Fruit fly (Drosophila melanogaster) whole organism, pupa: ENCODE data around the gene CG3081.

Source experiments
- CG12605 ChIP-seq: fragments of 200-800 bp; sonication (Bioruptor generic); IDR thresholded peaks from 2 replicates; pipeline ENCODE4 v1.3.6; 2022; ENCODE audit warnings: missing biosample characterization, missing genetic modification characterization
- CG13204 ChIP-seq: fragments of 200-800 bp; sonication (Bioruptor generic); optimal IDR thresholded peaks from 2 replicates; lab custom pipeline; 2018; ENCODE audit warnings: missing biosample characterization, mild to moderate bottlenecking, missing genetic modification characterization, moderate library complexity
- CG15710 ChIP-seq: fragments of 200-800 bp; sonication (Bioruptor generic); optimal IDR thresholded peaks from 2 replicates; lab custom pipeline; 2018; ENCODE audit warnings: missing biosample characterization, mild to moderate bottlenecking, missing genetic modification characterization, moderate library complexity
- CG34367 ChIP-seq: fragments of 200-800 bp; sonication (Bioruptor generic); optimal IDR thresholded peaks from 2 replicates; lab custom pipeline; 2018; ENCODE audit warnings: missing biosample characterization, mild to moderate bottlenecking, missing genetic modification characterization
- EcR ChIP-seq: fragments of 200-800 bp; sonication (Bioruptor generic); optimal IDR thresholded peaks from 3 replicates; lab custom pipeline; 2019; ENCODE audit warnings: missing biosample characterization, missing genetic modification characterization, mild to moderate bottlenecking, moderate library complexity, missing genetic modification reagents
- Snoo ChIP-seq: fragments of 200-800 bp; sonication (Bioruptor generic); optimal IDR thresholded peaks from 3 replicates; lab custom pipeline; 2017; ENCODE audit warnings: missing biosample characterization, mild to moderate bottlenecking, missing genetic modification characterization, inconsistent platforms

- TF ChIP-seq CG34367 (tag; lab: Kevin White, UChicago) = no peak
- no peak for TF ChIP-seq CG15710 (tag; lab: Kevin White, UChicago)
- no peak for TF ChIP-seq EcR
- TF ChIP-seq Snoo (tag; lab: Kevin White, UChicago) = no peak
- TF ChIP-seq CG13204 (GFP tag; lab: Kevin White, UChicago) = no peak
- TF ChIP-seq CG12605 (GFP tag; lab: Robert Waterston, UW) = no peak
Measured at dm6 chrX:4609737-4610136, 34.0 kb downstream of the CG3081 start.
